Worm (Caenorhabditis elegans): Measurements from ENCODE around the gene E02H9.1.

DNA sequence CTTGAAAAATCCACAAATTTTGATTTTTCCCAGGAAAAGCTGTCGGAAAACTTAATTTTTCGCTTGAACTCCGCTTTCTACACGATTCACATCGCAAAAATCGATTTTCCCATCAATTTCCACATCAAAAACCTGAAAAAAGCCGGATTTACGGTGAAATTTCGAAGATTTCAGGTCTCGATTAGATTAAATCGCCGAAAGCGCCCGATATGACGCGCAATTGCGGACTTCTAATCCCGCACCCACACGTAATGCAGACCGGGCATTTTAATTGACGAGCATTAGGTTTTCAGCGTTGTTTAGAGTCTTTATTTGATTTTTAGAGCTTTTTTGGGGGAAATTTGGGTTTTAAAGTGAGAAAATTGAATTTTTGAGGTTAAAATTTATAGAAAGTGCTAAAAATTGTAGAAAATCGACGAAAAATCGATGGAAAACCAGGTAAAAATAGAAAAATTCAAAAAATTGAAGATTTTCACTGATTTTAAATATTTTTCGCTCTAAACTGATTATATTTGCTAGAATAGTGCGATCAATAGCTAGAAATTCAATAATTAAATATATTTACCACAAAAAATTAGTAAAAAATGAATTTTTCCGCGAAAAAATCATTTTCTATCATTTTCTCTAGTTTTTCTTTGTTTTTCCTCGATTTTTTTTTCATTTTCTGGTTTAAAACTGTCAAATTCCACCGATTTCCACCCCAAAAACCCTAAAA is 18.9 kb downstream of the E02H9.1 start, which contains the start of gene Y54F10AL.1:
- TF ChIP-seq hmbx-1 (tag; optimal IDR thresholded peaks at IDR 0.05) (no peak), ama-1 (optimal IDR thresholded peaks at IDR 0.05) (no peak), pes-1 (GFP tag; IDR thresholded peaks at IDR 0.05) (no peak), ceh-36 (tag; optimal IDR thresholded peaks at IDR 0.05) (peak; percentile 33), hmg-4 (GFP tag; optimal IDR thresholded peaks at IDR 0.05) (no peak), ceh-13 (GFP tag; optimal IDR thresholded peaks at IDR 0.05) (no peak), sea-1 (GFP tag; conservative IDR thresholded peaks at IDR 0.05) (no peak), scrt-1 (GFP tag; IDR thresholded peaks at IDR 0.05) (no peak), flt-1 (GFP tag; IDR thresholded peaks at IDR 0.05) (no peak), aly-1 (tag; optimal IDR thresholded peaks at IDR 0.05) (no peak), B0310.2 (tag; optimal IDR thresholded peaks at IDR 0.05) (no peak), tra-4 (tag; optimal IDR thresholded peaks at IDR 0.05) (no peak)

All from whole organism, early embryonic.